Worm (Caenorhabditis elegans): Measurements from ENCODE around the gene magi-1.

Gene magi-1

ce11 chrIV:11695634-11696033, 19.2 kb upstream of the magi-1 start (continued):
- TF ChIP-seq ceh-91 (GFP tag; IDR thresholded peaks at IDR 0.05) (peak; percentile 75), ets-4 (GFP tag; optimal IDR thresholded peaks at IDR 0.05) (no peak), ztf-3 (GFP tag; optimal IDR thresholded peaks at IDR 0.05) (no peak), Y53G8AR.9 (GFP tag; conservative IDR thresholded peaks at IDR 0.05) (no peak), ztf-26 (tag; optimal IDR thresholded peaks at IDR 0.05) (no peak), rcor-1 (GFP tag; IDR thresholded peaks at IDR 0.05) (no peak), pha-4 (tag; optimal IDR thresholded peaks at IDR 0.05) (no peak), unc-130 (GFP tag; optimal IDR thresholded peaks at IDR 0.05) (peak; percentile 23), C17E4.6 (GFP tag; IDR thresholded peaks at IDR 0.05) (no peak), F57A8.1 (GFP tag; optimal IDR thresholded peaks at IDR 0.05) (no peak), hmg-1.2 (GFP tag; IDR thresholded peaks at IDR 0.05) (no peak), C06A6.2 (GFP tag; conservative IDR thresholded peaks at IDR 0.05) (no peak), madf-6 (GFP tag; IDR thresholded peaks at IDR 0.05) (peak; percentile 95), ceh-58 (GFP tag; IDR thresholded peaks at IDR 0.05) (no peak), zim-3 (tag; optimal IDR thresholded peaks at IDR 0.05) (no peak), hlh-26 (GFP tag; conservative IDR thresholded peaks at IDR 0.05) (no peak), attf-6 (GFP tag; IDR thresholded peaks at IDR 0.05) (no peak), T26A5.8 (tag; optimal IDR thresholded peaks at IDR 0.05) (no peak), T07F8.4 (tag; optimal IDR thresholded peaks at IDR 0.05) (no peak), ztf-6 (GFP tag; IDR thresholded peaks at IDR 0.05) (no peak), nfya-2 (GFP tag; IDR thresholded peaks at IDR 0.05) (no peak), F39B2.1 (GFP tag; IDR thresholded peaks at IDR 0.05) (no peak), athp-1 (tag; optimal IDR thresholded peaks at IDR 0.05) (peak; percentile 7), atf-7 (tag; optimal IDR thresholded peaks at IDR 0.05) (no peak), sdz-38 (tag; optimal IDR thresholded peaks at IDR 0.05) (no peak), egrh-3 (GFP tag; IDR thresholded peaks at IDR 0.05) (no peak), snpc-4 (GFP tag; optimal IDR thresholded peaks at IDR 0.05) (no peak), snpc-4 (tag; optimal IDR thresholded peaks at IDR 0.05) (peak in 3 of 4 experiments; percentile 0 to 70 (median 17)), zfh-2 (GFP tag; conservative IDR thresholded peaks at IDR 0.05) (no peak)

ce11 chrIV:11697514-11697913, 17.3 kb upstream of the magi-1 start:
- TF ChIP-seq F52B5.7 (tag; optimal IDR thresholded peaks at IDR 0.05) = no peak
- TF ChIP-seq let-607 (tag; optimal IDR thresholded peaks at IDR 0.05) = no peak
- TF ChIP-seq Y56A3A.18 (GFP tag; IDR thresholded peaks at IDR 0.05) = no peak
- no peak for TF ChIP-seq bed-2 (GFP tag; IDR thresholded peaks at IDR 0.05)
- no peak for TF ChIP-seq bed-1 (GFP tag; IDR thresholded peaks at IDR 0.05)
- TF ChIP-seq lag-1 (GFP tag; IDR thresholded peaks at IDR 0.05) = no peak
- no peak for TF ChIP-seq hmg-1.2 (GFP tag; IDR thresholded peaks at IDR 0.05)
- no peak for TF ChIP-seq efl-1 (GFP tag; optimal IDR thresholded peaks at IDR 0.05)
- TF ChIP-seq K11D2.4 (GFP tag; IDR thresholded peaks at IDR 0.05) = no peak
- no peak for TF ChIP-seq sdz-38 (tag; optimal IDR thresholded peaks at IDR 0.05)
- no peak for TF ChIP-seq chd-7 (tag; optimal IDR thresholded peaks at IDR 0.05)
- no peak for TF ChIP-seq lsy-27 (tag; optimal IDR thresholded peaks at IDR 0.05; ENCODE audit: borderline replicate concordance, insufficient read depth)
- TF ChIP-seq aptf-2 (GFP tag; conservative IDR thresholded peaks at IDR 0.05) = no peak
- TF ChIP-seq rec-8 (tag; optimal IDR thresholded peaks at IDR 0.05) = no peak
- TF ChIP-seq lin-40 (tag; optimal IDR thresholded peaks at IDR 0.05) = no peak
- no peak for TF ChIP-seq sea-2 (GFP tag; IDR thresholded peaks at IDR 0.05)
